Fruit fly (Drosophila melanogaster) whole organism, adult: ENCODE measurements around the gene CG6026.

Experiments used
- CG11617 ChIP-seq: fragments of 200-800 bp; sonication (Bioruptor generic); optimal IDR thresholded peaks from 2 replicates; lab custom pipeline; 2017; ENCODE audit warnings: mild to moderate bottlenecking, missing biosample characterization, missing genetic modification reagents, missing genetic modification characterization
- CG14711 ChIP-seq: fragments of 200-800 bp; sonication (Bioruptor generic); optimal IDR thresholded peaks from 2 replicates; lab custom pipeline; 2018; ENCODE audit warnings: missing biosample characterization, mild to moderate bottlenecking, missing genetic modification characterization, moderate library complexity
- CG7045 ChIP-seq: fragments of 200-800 bp; sonication (Bioruptor generic); optimal IDR thresholded peaks from 2 replicates; lab custom pipeline; 2017; ENCODE audit warnings: missing biosample characterization, mild to moderate bottlenecking, missing genetic modification characterization
- Clk ChIP-seq: fragments of 200-800 bp; sonication (Bioruptor generic); optimal IDR thresholded peaks from 2 replicates; lab custom pipeline; 2017; ENCODE audit warnings: missing biosample characterization, missing genetic modification characterization
- Crg-1 ChIP-seq: fragments of 200-800 bp; sonication (Bioruptor generic); optimal IDR thresholded peaks from 2 replicates; lab custom pipeline; 2016; ENCODE audit warnings: missing biosample characterization, missing genetic modification characterization
- Hr96 ChIP-seq: fragments of 200-800 bp; sonication (Bioruptor generic); optimal IDR thresholded peaks from 2 replicates; lab custom pipeline; 2016; ENCODE audit warnings: missing biosample characterization, missing genetic modification characterization
- cic ChIP-seq: fragments of 200-800 bp; sonication (Bioruptor generic); optimal IDR thresholded peaks from 2 replicates; lab custom pipeline; 2017; ENCODE audit warnings: missing biosample characterization, mild to moderate bottlenecking, missing genetic modification characterization, moderate library complexity
- cnc ChIP-seq, 2 experiments: fragments of >200 bp; optimal IDR thresholded peaks; 2 replicates each; lab custom pipeline; 2017

DNA sequence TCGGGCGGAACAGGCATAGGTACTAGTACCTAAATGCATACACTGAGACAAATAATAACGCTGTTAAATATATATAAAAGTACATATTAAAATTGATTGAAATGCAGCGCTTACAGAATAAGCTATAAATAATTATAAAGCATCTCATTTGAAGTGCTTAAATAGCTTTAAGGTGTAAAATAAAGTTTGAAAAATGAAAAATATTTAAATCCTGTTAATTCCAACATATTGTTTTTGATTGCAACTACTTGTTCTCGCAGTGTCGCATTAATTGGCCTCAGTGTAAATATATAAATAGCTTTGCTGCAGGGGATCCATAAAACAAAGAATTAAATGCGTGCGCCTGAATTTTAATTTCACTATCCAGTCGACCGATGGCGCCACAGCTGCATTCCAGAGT, 25.0 kb downstream of the CG6026 start:
- TF ChIP-seq CG14711 (tag; lab: Kevin White, UChicago) (no peak), CG11617 (GFP tag; lab: Kevin White, UChicago) (no peak), cic (GFP tag; lab: Kevin White, UChicago) (no peak), Crg-1 (GFP tag; lab: Kevin White, UChicago) (no peak), Hr96 (GFP tag; lab: Kevin White, UChicago) (no peak), Clk (GFP tag; lab: Kevin White, UChicago) (no peak), cnc (optimal IDR thresholded peaks at IDR 0.05; lab: Kevin White, UChicago) (no peak), CG7045 (GFP tag; lab: Kevin White, UChicago) (no peak)
